Fruit fly (Drosophila melanogaster) whole organism, embryonic: ENCODE measurements around the gene CG34179.

Source experiments
- ATbp ChIP-seq: fragments of 200-800 bp; sonication (Bioruptor generic); optimal IDR thresholded peaks from 2 replicates; lab custom pipeline; 2017; ENCODE audit warnings: missing biosample characterization, mild to moderate bottlenecking, missing genetic modification characterization, missing genetic modification reagents
- CG1024 ChIP-seq: fragments of 200-800 bp; sonication (Bioruptor generic); IDR thresholded peaks from 2 replicates; pipeline ENCODE4 v1.3.6; 2022; ENCODE audit warnings: missing biosample characterization, missing genetic modification characterization
- CG12071 ChIP-seq: fragments of 200-800 bp; sonication (Bioruptor generic); optimal IDR thresholded peaks from 3 replicates; lab custom pipeline; 2018; ENCODE audit warnings: missing biosample characterization, mild to moderate bottlenecking, missing genetic modification characterization
- CG12155 ChIP-seq: fragments of 200-800 bp; sonication (Bioruptor generic); optimal IDR thresholded peaks from 3 replicates; lab custom pipeline; 2016; ENCODE audit warnings: missing biosample characterization, missing genetic modification characterization
- CG12299 ChIP-seq: fragments of 200-800 bp; sonication (Bioruptor generic); optimal IDR thresholded peaks from 2 replicates; lab custom pipeline; 2018; ENCODE audit warnings: missing biosample characterization, mild to moderate bottlenecking, missing genetic modification characterization
- CG12659 ChIP-seq: fragments of 200-800 bp; sonication (Bioruptor generic); optimal IDR thresholded peaks from 3 replicates; lab custom pipeline; 2017; ENCODE audit warnings: mild to moderate bottlenecking, missing biosample characterization, missing genetic modification reagents, missing genetic modification characterization
- CG14710 ChIP-seq: fragments of 200-800 bp; sonication (Bioruptor generic); optimal IDR thresholded peaks from 3 replicates; lab custom pipeline; 2019; ENCODE audit warnings: missing biosample characterization, mild to moderate bottlenecking, missing genetic modification characterization, moderate library complexity
- CG15269 ChIP-seq: fragments of 200-800 bp; sonication (Bioruptor generic); optimal IDR thresholded peaks from 2 replicates; lab custom pipeline; 2018; ENCODE audit warnings: missing biosample characterization, mild to moderate bottlenecking, missing genetic modification characterization, moderate library complexity
- CG32767 ChIP-seq: fragments of 200-800 bp; sonication (Bioruptor generic); IDR thresholded peaks from 2 replicates; pipeline ENCODE4 v1.3.6; 2022; ENCODE audit warnings: missing biosample characterization, missing genetic modification characterization
- CG4404 ChIP-seq: fragments of 200-800 bp; sonication (Bioruptor generic); IDR thresholded peaks from 2 replicates; pipeline ENCODE4 v1.3.6; 2022; ENCODE audit warnings: missing biosample characterization, missing genetic modification characterization
- CG4707 ChIP-seq: fragments of 200-800 bp; sonication (Bioruptor generic); optimal IDR thresholded peaks from 2 replicates; lab custom pipeline; 2018; ENCODE audit warnings: missing biosample characterization, mild to moderate bottlenecking, missing genetic modification characterization, moderate library complexity
- CG4820 ChIP-seq: fragments of 200-800 bp; sonication (Bioruptor generic); optimal IDR thresholded peaks from 3 replicates; lab custom pipeline; 2016; ENCODE audit warnings: missing biosample characterization, missing genetic modification characterization
- CG8290 ChIP-seq, 3 experiments: fragments of 200-800 bp; sonication (Bioruptor generic); optimal IDR thresholded peaks; 2 replicates each; lab custom pipeline; 2016 to 2019; ENCODE audit warnings: missing biosample characterization in 3 of 3, missing genetic modification characterization in 3 of 3, mild to moderate bottlenecking in 2 of 3, moderate library complexity in 1 of 3
- CG8944 ChIP-seq: fragments of 200-800 bp; sonication (Bioruptor generic); optimal IDR thresholded peaks from 3 replicates; lab custom pipeline; 2016; ENCODE audit warnings: missing biosample characterization, missing genetic modification characterization
- CkIIα-i1 ChIP-seq: fragments of 200-800 bp; sonication (Bioruptor generic); IDR thresholded peaks from 2 replicates; pipeline ENCODE4 v1.3.6; 2022; ENCODE audit warnings: missing biosample characterization, missing genetic modification characterization
- Dll ChIP-seq: fragments of 200-800 bp; sonication (Bioruptor generic); IDR thresholded peaks from 4 replicates; pipeline ENCODE4 v1.3.6; 2022; ENCODE audit warnings: missing biosample characterization, missing genetic modification characterization; ENCODE audit not compliant: partially characterized antibody
- Dref ChIP-seq: fragments of 200-800 bp; sonication (Bioruptor generic); IDR thresholded peaks from 2 replicates; pipeline ENCODE4 v1.3.6; 2022; ENCODE audit warnings: missing biosample characterization, missing genetic modification characterization
- Eip74EF ChIP-seq, 2 experiments: fragments of 200-800 bp in 1 of 2; fragments of >200 bp in 1 of 2; sonication (Bioruptor generic) in 1 of 2; optimal IDR thresholded peaks; 2 replicates each; lab custom pipeline; 2017 to 2019; ENCODE audit warnings: missing biosample characterization in 2 of 2, missing genetic modification characterization in 2 of 2, mild to moderate bottlenecking in 1 of 2, moderate library complexity in 1 of 2
- Med ChIP-seq: fragments of 200-800 bp; sonication (Bioruptor generic); peaks from one replicate; lab custom pipeline; 2016; ENCODE audit warnings: missing biosample characterization, missing genetic modification characterization, mild to moderate bottlenecking, inconsistent platforms, moderate library complexity
- Scr ChIP-seq: fragments of 200-800 bp; sonication (Bioruptor generic); IDR thresholded peaks from 2 replicates; pipeline ENCODE4 v1.3.6; 2022; ENCODE audit warnings: missing biosample characterization, missing genetic modification characterization; ENCODE audit not compliant: partially characterized antibody
- Side ChIP-seq: fragments of 200-800 bp; sonication (Bioruptor generic); optimal IDR thresholded peaks from 2 replicates; lab custom pipeline; 2016; ENCODE audit warnings: missing biosample characterization, missing genetic modification characterization
- Sox100B ChIP-seq: fragments of 200-800 bp; sonication (Bioruptor generic); optimal IDR thresholded peaks from 3 replicates; lab custom pipeline; 2018; ENCODE audit warnings: missing biosample characterization, mild to moderate bottlenecking, missing genetic modification characterization
- Stat92E ChIP-seq, 3 experiments: fragments of >200 bp in 2 of 3; fragments of 200-800 bp in 1 of 3; sonication (Bioruptor generic) in 1 of 3; optimal IDR thresholded peaks; 2 replicates each; lab custom pipeline; 2017 to 2019; ENCODE audit warnings: missing biosample characterization in 3 of 3, missing genetic modification characterization in 3 of 3, mild to moderate bottlenecking in 1 of 3, moderate library complexity in 1 of 3
- bsh ChIP-seq, 2 experiments: fragments of 200-800 bp; sonication (Bioruptor generic); optimal IDR thresholded peaks; 2 replicates each; lab custom pipeline; 2017 to 2018; ENCODE audit warnings: mild to moderate bottlenecking in 2 of 2, missing biosample characterization in 2 of 2, missing genetic modification characterization in 2 of 2, moderate library complexity in 1 of 2
- cwo ChIP-seq: fragments of 200-800 bp; sonication (Bioruptor generic); optimal IDR thresholded peaks from 3 replicates; lab custom pipeline; 2017; ENCODE audit warnings: missing biosample characterization, missing genetic modification characterization, mild to moderate bottlenecking, moderate library complexity, missing genetic modification reagents
- dati ChIP-seq: fragments of 200-800 bp; sonication (Bioruptor generic); IDR thresholded peaks from 2 replicates; pipeline ENCODE4 v1.3.6; 2022; ENCODE audit warnings: missing biosample characterization, missing genetic modification characterization
- dmrt99B ChIP-seq: fragments of 200-800 bp; sonication (Bioruptor generic); optimal IDR thresholded peaks from 2 replicates; lab custom pipeline; 2018; ENCODE audit warnings: missing biosample characterization, mild to moderate bottlenecking, missing genetic modification characterization, moderate library complexity
- dysf ChIP-seq: fragments of 200-800 bp; sonication (Bioruptor generic); IDR thresholded peaks from 3 replicates; pipeline ENCODE4 v1.3.6; 2022; ENCODE audit warnings: missing biosample characterization, missing genetic modification characterization
- en ChIP-seq: fragments of 200-800 bp; sonication (Bioruptor generic); optimal IDR thresholded peaks from 2 replicates; lab custom pipeline; 2016; ENCODE audit warnings: missing biosample characterization, missing genetic modification characterization
- ewg ChIP-seq: fragments of 200-800 bp; sonication (Bioruptor generic); optimal IDR thresholded peaks from 3 replicates; lab custom pipeline; 2017; ENCODE audit warnings: mild to moderate bottlenecking, missing biosample characterization, missing genetic modification reagents, missing genetic modification characterization
- exex ChIP-seq: fragments of 200-800 bp; sonication (Bioruptor generic); optimal IDR thresholded peaks from 4 replicates; lab custom pipeline; 2018; ENCODE audit warnings: missing biosample characterization, mild to moderate bottlenecking, missing genetic modification characterization, moderate library complexity
- fd102C ChIP-seq: fragments of 200-800 bp; sonication (Bioruptor generic); optimal IDR thresholded peaks from 2 replicates; lab custom pipeline; 2018; ENCODE audit warnings: missing biosample characterization, mild to moderate bottlenecking, missing genetic modification characterization, moderate library complexity
- fd96Cb ChIP-seq: fragments of 200-800 bp; sonication (Bioruptor generic); optimal IDR thresholded peaks from 2 replicates; lab custom pipeline; 2018; ENCODE audit warnings: missing biosample characterization, mild to moderate bottlenecking, missing genetic modification characterization, moderate library complexity
- gsb ChIP-seq: fragments of 200-800 bp; sonication (Bioruptor generic); IDR thresholded peaks from 2 replicates; pipeline ENCODE4 v1.3.6; 2022; ENCODE audit warnings: missing biosample characterization, missing genetic modification characterization
- kay ChIP-seq: fragments of 200-800 bp; sonication (Bioruptor generic); optimal IDR thresholded peaks from 2 replicates; lab custom pipeline; 2016; ENCODE audit warnings: missing biosample characterization, missing genetic modification characterization
- ken ChIP-seq: fragments of 200-800 bp; sonication (Bioruptor generic); IDR thresholded peaks from 3 replicates; pipeline ENCODE4 v1.3.6; 2022; ENCODE audit warnings: missing biosample characterization, missing genetic modification characterization
- kni ChIP-seq: fragments of 200-800 bp; sonication (Bioruptor generic); optimal IDR thresholded peaks from 3 replicates; lab custom pipeline; 2017; ENCODE audit warnings: mild to moderate bottlenecking, missing biosample characterization, missing genetic modification reagents, missing genetic modification characterization
- lbe ChIP-seq: fragments of 200-800 bp; sonication (Bioruptor generic); optimal IDR thresholded peaks from 2 replicates; lab custom pipeline; 2016; ENCODE audit warnings: missing biosample characterization, mild to moderate bottlenecking, missing genetic modification characterization
- lola ChIP-seq, 3 experiments: fragments of >200 bp in 2 of 3; fragments of 200-800 bp in 1 of 3; sonication (Bioruptor generic) in 1 of 3; optimal IDR thresholded peaks; 2 replicates each; lab custom pipeline; 2017 to 2019; ENCODE audit warnings: missing biosample characterization in 3 of 3, missing genetic modification characterization in 3 of 3, mild to moderate bottlenecking in 1 of 3, moderate library complexity in 1 of 3
- mirr ChIP-seq: fragments of 200-800 bp; sonication (Bioruptor generic); optimal IDR thresholded peaks from 3 replicates; lab custom pipeline; 2018; ENCODE audit warnings: missing biosample characterization, mild to moderate bottlenecking, missing genetic modification characterization
- nerfin-1 ChIP-seq: fragments of 200-800 bp; sonication (Bioruptor generic); optimal IDR thresholded peaks from 3 replicates; lab custom pipeline; 2019; ENCODE audit warnings: missing biosample characterization, mild to moderate bottlenecking, missing genetic modification characterization, moderate library complexity
- onecut ChIP-seq: fragments of 200-800 bp; sonication (Bioruptor generic); IDR thresholded peaks from 2 replicates; pipeline ENCODE4 v1.3.6; 2022; ENCODE audit warnings: missing biosample characterization, missing genetic modification characterization
- phol ChIP-seq: fragments of 200-800 bp; sonication (Bioruptor generic); optimal IDR thresholded peaks from 3 replicates; lab custom pipeline; 2018; ENCODE audit warnings: missing biosample characterization, mild to moderate bottlenecking, missing genetic modification characterization, moderate library complexity
- rib ChIP-seq: fragments of 200-800 bp; sonication (Bioruptor generic); IDR thresholded peaks from 2 replicates; pipeline ENCODE4 v1.3.6; 2022; ENCODE audit warnings: missing biosample characterization, missing genetic modification characterization
- tap ChIP-seq: fragments of 200-800 bp; optimal IDR thresholded peaks from 3 replicates; lab custom pipeline; 2019; ENCODE audit warnings: missing biosample characterization, mild to moderate bottlenecking, missing genetic modification characterization, moderate library complexity
- tin ChIP-seq: fragments of 200-800 bp; sonication (Bioruptor generic); optimal IDR thresholded peaks from 3 replicates; lab custom pipeline; 2016; ENCODE audit warnings: missing biosample characterization, missing genetic modification characterization
- unc-4 ChIP-seq: fragments of 200-800 bp; sonication (Bioruptor generic); IDR thresholded peaks from 2 replicates; pipeline ENCODE4 v1.3.6; 2022; ENCODE audit warnings: missing biosample characterization, missing genetic modification characterization; ENCODE audit not compliant: partially characterized antibody
- zfh1 ChIP-seq: fragments of 200-800 bp; sonication (Bioruptor generic); IDR thresholded peaks from 3 replicates; pipeline ENCODE4 v1.3.6; 2022; ENCODE audit warnings: missing biosample characterization, missing genetic modification characterization

Gene CG34179

dm6 chr2L:5997609-5998229 is 50.8 kb downstream of the CG34179 start (continued):
- no peak for TF ChIP-seq dati (GFP tag; lab: Robert Waterston, UW)
- peak; percentile 48 for TF ChIP-seq Side (GFP tag; lab: Kevin White, UChicago)
- no peak for TF ChIP-seq ken (GFP tag; lab: Robert Waterston, UW)
- no peak for TF ChIP-seq CG15269 (tag; lab: Kevin White, UChicago)
- TF ChIP-seq cwo (GFP tag; lab: Kevin White, UChicago), result no peak
- TF ChIP-seq CG12659 (GFP tag; lab: Kevin White, UChicago), result peak; percentile 32
- TF ChIP-seq bsh (GFP tag; optimal IDR thresholded peaks at IDR 0.05; lab: Kevin White, UChicago), result peak; percentile 13 to 56
- peak; percentile 34; the same call in 1 of the 2 replicates for TF ChIP-seq gsb
- no peak for TF ChIP-seq kay (GFP tag; lab: Kevin White, UChicago)
- no peak for TF ChIP-seq CG1024
- peak; percentile 51 for TF ChIP-seq CG14710 (tag; lab: Kevin White, UChicago)
- TF ChIP-seq tin (GFP tag; lab: Kevin White, UChicago), result no peak
- TF ChIP-seq CG32767 (GFP tag; lab: Robert Waterston, UW), result peak; percentile 52
- no peak for TF ChIP-seq Dll
- TF ChIP-seq Eip74EF (GFP tag; optimal IDR thresholded peaks at IDR 0.05; lab: Kevin White, UChicago), result peak in 1 of 2 experiments; percentile 51
- TF ChIP-seq unc-4 (GFP tag; lab: Robert Waterston, UW), result no peak
- TF ChIP-seq lbe, result no peak
- TF ChIP-seq lola (GFP tag; optimal IDR thresholded peaks at IDR 0.05; lab: Kevin White, UChicago), result peak in 1 of 3 experiments; percentile 44
- peak; percentile 25; the same call in 1 of the 3 replicates for TF ChIP-seq dysf (GFP tag; lab: Robert Waterston, UW)
- no peak for TF ChIP-seq Dref (GFP tag; lab: Robert Waterston, UW)
- TF ChIP-seq CG4820 (GFP tag; lab: Kevin White, UChicago), result no peak
- peak; percentile 4 for TF ChIP-seq exex (tag; lab: Kevin White, UChicago)
- TF ChIP-seq ewg, result peak; percentile 18
- TF ChIP-seq CG8290 (GFP tag; optimal IDR thresholded peaks at IDR 0.05; lab: Kevin White, UChicago), result peak; percentile 37
- TF ChIP-seq CG8290 (tag; optimal IDR thresholded peaks at IDR 0.05; lab: Kevin White, UChicago), result peak in 1 of 2 experiments; percentile 37
- TF ChIP-seq Scr (GFP tag; lab: Robert Waterston, UW), result no peak
- TF ChIP-seq rib (GFP tag; lab: Robert Waterston, UW), result no peak
- TF ChIP-seq fd96Cb (tag; lab: Kevin White, UChicago), result peak; percentile 10
- TF ChIP-seq dmrt99B (tag; lab: Kevin White, UChicago), result no peak
- TF ChIP-seq onecut, result peak; percentile 69
- TF ChIP-seq zfh1, result peak; percentile 5; the same call in 1 of the 3 replicates
- TF ChIP-seq tap (tag; lab: Kevin White, UChicago), result peak; percentile 20
- TF ChIP-seq CG12155, result no peak
- TF ChIP-seq nerfin-1 (tag; lab: Kevin White, UChicago), result peak; percentile 72
- peak; percentile 71 for TF ChIP-seq ATbp (GFP tag; lab: Kevin White, UChicago)
- peak; percentile 13 for TF ChIP-seq fd102C (GFP tag; lab: Kevin White, UChicago)
- TF ChIP-seq CG4707 (GFP tag; lab: Kevin White, UChicago), result peak; percentile 59
- TF ChIP-seq Stat92E (GFP tag; optimal IDR thresholded peaks at IDR 0.05; lab: Kevin White, UChicago), result no peak
- no peak for TF ChIP-seq CkIIα-i1 (GFP tag; lab: Robert Waterston, UW)
- peak; percentile 13 for TF ChIP-seq en (GFP tag; lab: Kevin White, UChicago)
- TF ChIP-seq kni (GFP tag; lab: Kevin White, UChicago), result peak; percentile 93
- TF ChIP-seq mirr (GFP tag; lab: Kevin White, UChicago), result peak; percentile 63
- peak; percentile 75 for TF ChIP-seq Sox100B (GFP tag; lab: Kevin White, UChicago)
- peak; percentile 94 for TF ChIP-seq Med
- TF ChIP-seq CG4404 (GFP tag; lab: Robert Waterston, UW), result no peak
- TF ChIP-seq CG12299 (tag; lab: Kevin White, UChicago), result peak; percentile 65
- TF ChIP-seq CG12071 (GFP tag; lab: Kevin White, UChicago), result peak; percentile 68
- TF ChIP-seq phol (tag; lab: Kevin White, UChicago), result peak; percentile 93
- no peak for TF ChIP-seq CG8944 (GFP tag; lab: Kevin White, UChicago)
